Worm (Caenorhabditis elegans) whole organism, L3 larva: ENCODE data around the gene C08E8.2.

Experiments
- ZK546.5 ChIP-seq: sonication (generic microtip); optimal IDR thresholded peaks from 2 replicates; lab custom pipeline; 2017; ENCODE audit warnings: missing biosample characterization, missing genetic modification characterization
- ama-1 ChIP-seq: fragments of 150-350 bp; optimal IDR thresholded peaks from 2 replicates; lab custom pipeline; 2018
- daf-12 ChIP-seq: fragments of 150-350 bp; optimal IDR thresholded peaks from 2 replicates; lab custom pipeline; 2014; ENCODE audit warnings: missing biosample characterization, missing genetic modification reagents, missing genetic modification characterization
- nhr-25 ChIP-seq: sonication (generic microtip); optimal IDR thresholded peaks from 2 replicates; lab custom pipeline; 2017; ENCODE audit warnings: missing biosample characterization, missing genetic modification characterization
- pha-4 ChIP-seq: fragments of 150-350 bp; optimal IDR thresholded peaks from 2 replicates; lab custom pipeline; 2014; ENCODE audit warnings: missing biosample characterization, missing genetic modification reagents, missing genetic modification characterization
- snpc-4 ChIP-seq: fragments of 150-350 bp; optimal IDR thresholded peaks from 2 replicates; lab custom pipeline; 2014; ENCODE audit warnings: missing biosample characterization, missing genetic modification characterization

ce11 chrV:18382590-18382989, 26.9 kb upstream of the C08E8.2 start, which contains the start of gene nhr-288:
- TF ChIP-seq daf-12 (tag; lab: Kevin White, UChicago) (no peak), ama-1 (lab: Kevin White, UChicago) (no peak), snpc-4 (no peak), nhr-25 (tag; lab: Kevin White, UChicago) (no peak), ZK546.5 (tag; lab: Kevin White, UChicago) (no peak), pha-4 (no peak)
